Worm (Caenorhabditis elegans): ENCODE results near the gene C45B2.2.

DNA sequence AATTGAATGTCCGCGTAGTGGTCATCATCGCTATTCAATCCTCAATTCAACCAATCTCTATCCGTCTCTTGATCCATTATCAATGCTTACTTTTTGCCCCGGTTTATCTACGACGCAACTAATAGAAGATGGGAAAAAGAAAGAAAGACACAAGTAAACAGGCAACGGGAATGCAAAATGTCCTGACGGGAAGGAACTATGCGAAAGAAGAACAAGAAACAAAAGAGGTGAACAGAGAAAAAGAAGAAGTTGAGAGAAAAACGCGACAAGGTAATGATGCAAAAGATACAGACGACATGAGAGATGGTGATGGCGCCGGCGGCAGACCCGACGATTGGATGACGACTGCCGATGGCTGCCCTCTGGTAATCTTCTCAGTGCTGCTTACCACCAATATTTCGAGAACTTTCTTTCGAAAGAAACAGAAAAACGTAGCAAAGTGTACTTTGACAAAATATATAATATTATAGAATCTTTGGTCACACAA is 42.5 kb upstream of the C45B2.2 start:
- TF ChIP-seq unc-39 (tag; optimal IDR thresholded peaks at IDR 0.05) (no peak), aly-2 (tag; optimal IDR thresholded peaks at IDR 0.05) (no peak), lin-13 (GFP tag; optimal IDR thresholded peaks at IDR 0.05) (peak; percentile 64), mdl-1 (tag; optimal IDR thresholded peaks at IDR 0.05) (peak in 1 of 2 experiments; percentile 26), nhr-6 (tag; optimal IDR thresholded peaks at IDR 0.05) (peak; percentile 74), Y55F3AM.14 (GFP tag; optimal IDR thresholded peaks at IDR 0.05) (peak; percentile 24), mbf-1 (tag; optimal IDR thresholded peaks at IDR 0.05) (no peak), blmp-1 (tag; optimal IDR thresholded peaks at IDR 0.05; ENCODE audit: insufficient read depth) (peak; percentile 59), unc-62 (GFP tag; optimal IDR thresholded peaks at IDR 0.05) (no peak), snpc-4 (tag; optimal IDR thresholded peaks at IDR 0.05) (no peak), ceh-16 (tag; optimal IDR thresholded peaks at IDR 0.05) (no peak)
